Fruit fly (Drosophila melanogaster) whole organism, embryonic: Measurements from ENCODE around the gene Sptz.
A peak's percentile ranks its signal among the peaks of the same experiment; 100 is the strongest.

Experiments used
- Abd-B ChIP-seq: fragments of 200-800 bp; sonication (Bioruptor generic); optimal IDR thresholded peaks from 2 replicates; lab custom pipeline; 2018; ENCODE audit warnings: missing biosample characterization, mild to moderate bottlenecking, missing genetic modification characterization, moderate library complexity
- Aef1 ChIP-seq: fragments of 200-800 bp; sonication (Bioruptor generic); IDR thresholded peaks from 3 replicates; pipeline ENCODE4 v1.3.6; 2022; ENCODE audit warnings: missing biosample characterization, missing genetic modification characterization
- BtbVII ChIP-seq: fragments of 200-800 bp; sonication (Bioruptor generic); optimal IDR thresholded peaks from 3 replicates; lab custom pipeline; 2017; ENCODE audit warnings: missing biosample characterization, mild to moderate bottlenecking, missing genetic modification characterization
- CG10654 ChIP-seq: fragments of 200-800 bp; sonication (Bioruptor generic); optimal IDR thresholded peaks from 2 replicates; lab custom pipeline; 2016; ENCODE audit warnings: missing biosample characterization, missing genetic modification characterization
- CG10959 ChIP-seq: fragments of 200-800 bp; sonication (Bioruptor generic); IDR thresholded peaks from 2 replicates; pipeline ENCODE4 v1.3.6; 2022; ENCODE audit warnings: missing biosample characterization, missing genetic modification characterization
- CG11085 ChIP-seq: fragments of 200-800 bp; sonication (Bioruptor generic); IDR thresholded peaks from 2 replicates; pipeline ENCODE4 v1.3.6; 2022; ENCODE audit warnings: missing biosample characterization, missing genetic modification characterization
- CG12071 ChIP-seq: fragments of 200-800 bp; sonication (Bioruptor generic); optimal IDR thresholded peaks from 3 replicates; lab custom pipeline; 2018; ENCODE audit warnings: missing biosample characterization, mild to moderate bottlenecking, missing genetic modification characterization
- CG12769 ChIP-seq: fragments of 200-800 bp; sonication (Bioruptor generic); optimal IDR thresholded peaks from 2 replicates; lab custom pipeline; 2019; ENCODE audit warnings: missing biosample characterization, mild to moderate bottlenecking, missing genetic modification characterization, moderate library complexity
- CG14667 ChIP-seq: fragments of 200-800 bp; sonication (Bioruptor generic); IDR thresholded peaks from 2 replicates; pipeline ENCODE4 v1.3.6; 2022; ENCODE audit warnings: missing biosample characterization, missing genetic modification characterization
- CG15696 ChIP-seq: fragments of 200-800 bp; sonication (Bioruptor generic); optimal IDR thresholded peaks from 2 replicates; lab custom pipeline; 2019; ENCODE audit warnings: missing biosample characterization, mild to moderate bottlenecking, missing genetic modification characterization, moderate library complexity
- CG16813 ChIP-seq: fragments of 200-800 bp; sonication (Bioruptor generic); IDR thresholded peaks from 3 replicates; pipeline ENCODE4 v1.3.6; 2022; ENCODE audit warnings: missing biosample characterization, missing genetic modification characterization; ENCODE audit not compliant: partially characterized antibody
- CG17186 ChIP-seq: fragments of 200-800 bp; sonication (Bioruptor generic); optimal IDR thresholded peaks from 3 replicates; lab custom pipeline; 2017; ENCODE audit warnings: missing biosample characterization, missing genetic modification reagents, missing genetic modification characterization
- CG17359 ChIP-seq: fragments of 200-800 bp; sonication (Bioruptor generic); optimal IDR thresholded peaks from 3 replicates; lab custom pipeline; 2018; ENCODE audit warnings: missing biosample characterization, mild to moderate bottlenecking, missing genetic modification characterization, moderate library complexity
- CG1792 ChIP-seq: fragments of 200-800 bp; sonication (Bioruptor generic); optimal IDR thresholded peaks from 2 replicates; lab custom pipeline; 2016; ENCODE audit warnings: missing biosample characterization, missing genetic modification characterization
- CG18262 ChIP-seq: fragments of 200-800 bp; optimal IDR thresholded peaks from 3 replicates; lab custom pipeline; 2019; ENCODE audit warnings: missing biosample characterization, mild to moderate bottlenecking, missing genetic modification characterization, moderate library complexity
- CG18599 ChIP-seq: fragments of 200-800 bp; sonication (Bioruptor generic); optimal IDR thresholded peaks from 3 replicates; lab custom pipeline; 2017; ENCODE audit warnings: missing biosample characterization, missing genetic modification characterization, mild to moderate bottlenecking, moderate library complexity, missing genetic modification reagents
- CG5953 ChIP-seq: fragments of 200-800 bp; sonication (Bioruptor generic); IDR thresholded peaks from 2 replicates; pipeline ENCODE4 v1.3.6; 2022; ENCODE audit warnings: missing biosample characterization, missing genetic modification characterization
- CG6175 ChIP-seq: fragments of 200-800 bp; sonication (Bioruptor generic); IDR thresholded peaks from 3 replicates; pipeline ENCODE4 v1.3.6; 2022; ENCODE audit warnings: missing biosample characterization, missing genetic modification characterization
- CG6654 ChIP-seq: fragments of 200-800 bp; sonication (Bioruptor generic); optimal IDR thresholded peaks from 2 replicates; lab custom pipeline; 2017; ENCODE audit warnings: missing biosample characterization, mild to moderate bottlenecking, missing genetic modification characterization
- CG7271 ChIP-seq: fragments of 200-800 bp; sonication (Bioruptor generic); optimal IDR thresholded peaks from 2 replicates; lab custom pipeline; 2018; ENCODE audit warnings: missing biosample characterization, mild to moderate bottlenecking, missing genetic modification characterization, moderate library complexity
- CG7556 ChIP-seq: fragments of 200-800 bp; sonication (Bioruptor generic); optimal IDR thresholded peaks from 2 replicates; lab custom pipeline; 2017; ENCODE audit warnings: missing biosample characterization, mild to moderate bottlenecking, missing genetic modification characterization
- CG7928 ChIP-seq: fragments of 200-800 bp; sonication (Bioruptor generic); optimal IDR thresholded peaks from 2 replicates; lab custom pipeline; 2017; ENCODE audit warnings: missing biosample characterization, mild to moderate bottlenecking, missing genetic modification characterization
- CG8359 ChIP-seq: fragments of 200-800 bp; sonication (Bioruptor generic); optimal IDR thresholded peaks from 2 replicates; lab custom pipeline; 2017; ENCODE audit warnings: missing biosample characterization, mild to moderate bottlenecking, missing genetic modification characterization, borderline replicate concordance
- CG9817 ChIP-seq: fragments of 200-800 bp; sonication (Bioruptor generic); optimal IDR thresholded peaks from 2 replicates; lab custom pipeline; 2018; ENCODE audit warnings: missing biosample characterization, mild to moderate bottlenecking, missing genetic modification characterization, moderate library complexity
- CTCF ChIP-seq: fragments of 200-800 bp; sonication (Bioruptor generic); optimal IDR thresholded peaks from 2 replicates; lab custom pipeline; 2017; ENCODE audit warnings: missing biosample characterization, mild to moderate bottlenecking, missing genetic modification characterization, moderate library complexity
- Chrac-16 ChIP-seq: fragments of 200-800 bp; sonication (Bioruptor generic); optimal IDR thresholded peaks from 3 replicates; lab custom pipeline; 2016; ENCODE audit warnings: missing biosample characterization, missing genetic modification characterization
- Dad ChIP-seq: fragments of 200-800 bp; sonication (Bioruptor generic); optimal IDR thresholded peaks from 3 replicates; lab custom pipeline; 2016; ENCODE audit warnings: missing biosample characterization, missing genetic modification characterization
- Deaf1 ChIP-seq: fragments of 200-800 bp; optimal IDR thresholded peaks from 3 replicates; lab custom pipeline; 2019; ENCODE audit warnings: missing biosample characterization, mild to moderate bottlenecking, missing genetic modification characterization, moderate library complexity
- Fer3 ChIP-seq: fragments of 200-800 bp; sonication (Bioruptor generic); optimal IDR thresholded peaks from 2 replicates; lab custom pipeline; 2018; ENCODE audit warnings: missing biosample characterization, mild to moderate bottlenecking, missing genetic modification characterization, moderate library complexity
- GATAe ChIP-seq: fragments of 200-800 bp; sonication (Bioruptor generic); conservative IDR thresholded peaks from 2 replicates; pipeline ENCODE4 v1.3.6; 2022; ENCODE audit warnings: missing biosample characterization, missing genetic modification characterization
- Hr39 ChIP-seq: fragments of >200 bp; optimal IDR thresholded peaks from 2 replicates; lab custom pipeline; 2017
- Opbp ChIP-seq: fragments of 200-800 bp; sonication (Bioruptor generic); IDR thresholded peaks from 3 replicates; pipeline ENCODE4 v1.3.6; 2022; ENCODE audit warnings: missing biosample characterization, missing genetic modification characterization; ENCODE audit not compliant: partially characterized antibody
- Ravus ChIP-seq: fragments of 200-800 bp; sonication (Bioruptor generic); IDR thresholded peaks from 2 replicates; pipeline ENCODE4 v1.3.6; 2022; ENCODE audit warnings: missing biosample characterization, missing genetic modification characterization
- Six4 ChIP-seq: fragments of 200-800 bp; sonication (Bioruptor generic); optimal IDR thresholded peaks from 2 replicates; lab custom pipeline; 2016; ENCODE audit warnings: missing biosample characterization, missing genetic modification characterization
- Spps ChIP-seq: fragments of 200-800 bp; sonication (Bioruptor generic); optimal IDR thresholded peaks from 2 replicates; lab custom pipeline; 2018; ENCODE audit warnings: missing biosample characterization, mild to moderate bottlenecking, missing genetic modification characterization
- abd-A ChIP-seq: fragments of 200-800 bp; sonication (Bioruptor generic); optimal IDR thresholded peaks from 3 replicates; lab custom pipeline; 2019; ENCODE audit warnings: missing biosample characterization, mild to moderate bottlenecking, missing genetic modification characterization, moderate library complexity
- ato ChIP-seq: fragments of 200-800 bp; sonication (Bioruptor generic); IDR thresholded peaks from 2 replicates; pipeline ENCODE4 v1.3.6; 2022; ENCODE audit warnings: missing biosample characterization, missing genetic modification characterization; ENCODE audit not compliant: partially characterized antibody
- chinmo ChIP-seq: fragments of 200-800 bp; sonication (Bioruptor generic); IDR thresholded peaks from 4 replicates; pipeline ENCODE4 v1.3.6; 2022; ENCODE audit warnings: missing biosample characterization, missing genetic modification characterization; ENCODE audit not compliant: partially characterized antibody
- dmrt11E ChIP-seq: fragments of 200-800 bp; sonication (Bioruptor generic); optimal IDR thresholded peaks from 3 replicates; lab custom pipeline; 2018; ENCODE audit warnings: missing biosample characterization, mild to moderate bottlenecking, missing genetic modification characterization, moderate library complexity
- gcm2 ChIP-seq: fragments of 200-800 bp; sonication (Bioruptor generic); optimal IDR thresholded peaks from 2 replicates; lab custom pipeline; 2016; ENCODE audit warnings: missing biosample characterization, missing genetic modification characterization
- hkb ChIP-seq, 2 experiments: fragments of 200-800 bp in 1 of 2; fragments of >200 bp in 1 of 2; sonication (Bioruptor generic) in 1 of 2; IDR thresholded peaks in 1 of 2; optimal IDR thresholded peaks in 1 of 2; 2 replicates each; pipeline versions ENCODE4 v1.3.6 to Lab custom; 2017 to 2022; ENCODE audit warnings: missing biosample characterization in 1 of 2, missing genetic modification characterization in 1 of 2
- hth ChIP-seq: fragments of >200 bp; optimal IDR thresholded peaks from 2 replicates; lab custom pipeline; 2017; ENCODE audit warnings: inconsistent platforms
- lmd ChIP-seq: fragments of 200-800 bp; sonication (Bioruptor generic); IDR thresholded peaks from 2 replicates; pipeline ENCODE4 v1.3.6; 2022; ENCODE audit warnings: missing biosample characterization, missing genetic modification characterization
- nmo ChIP-seq: fragments of 200-800 bp; sonication (Bioruptor generic); optimal IDR thresholded peaks from 2 replicates; lab custom pipeline; 2018; ENCODE audit warnings: missing biosample characterization, mild to moderate bottlenecking, missing genetic modification characterization, moderate library complexity
- pzg ChIP-seq: fragments of 200-800 bp; sonication (Bioruptor generic); optimal IDR thresholded peaks from 3 replicates; lab custom pipeline; 2018; ENCODE audit warnings: missing biosample characterization, mild to moderate bottlenecking, missing genetic modification characterization, moderate library complexity
- rib ChIP-seq: fragments of 200-800 bp; sonication (Bioruptor generic); IDR thresholded peaks from 2 replicates; pipeline ENCODE4 v1.3.6; 2022; ENCODE audit warnings: missing biosample characterization, missing genetic modification characterization
- sug ChIP-seq: fragments of 200-800 bp; optimal IDR thresholded peaks from 2 replicates; lab custom pipeline; 2019; ENCODE audit warnings: missing biosample characterization, mild to moderate bottlenecking, missing genetic modification characterization, moderate library complexity
- toy ChIP-seq: fragments of 200-800 bp; sonication (Bioruptor generic); IDR thresholded peaks from 2 replicates; pipeline ENCODE4 v1.3.6; 2022; ENCODE audit warnings: missing biosample characterization, missing genetic modification characterization
- tup ChIP-seq: fragments of 200-800 bp; sonication (Bioruptor generic); optimal IDR thresholded peaks from 2 replicates; lab custom pipeline; 2016; ENCODE audit warnings: missing biosample characterization, mild to moderate bottlenecking, missing genetic modification characterization, moderate library complexity
- wek ChIP-seq: fragments of 200-800 bp; sonication (Bioruptor generic); optimal IDR thresholded peaks from 3 replicates; lab custom pipeline; 2018; ENCODE audit warnings: missing biosample characterization, mild to moderate bottlenecking, missing genetic modification characterization, moderate library complexity
- zfh1 ChIP-seq: fragments of 200-800 bp; sonication (Bioruptor generic); IDR thresholded peaks from 3 replicates; pipeline ENCODE4 v1.3.6; 2022; ENCODE audit warnings: missing biosample characterization, missing genetic modification characterization
- zfh2 ChIP-seq: fragments of 200-800 bp; sonication (Bioruptor generic); optimal IDR thresholded peaks from 2 replicates; lab custom pipeline; 2016; ENCODE audit warnings: missing biosample characterization, missing genetic modification characterization

Gene Sptz

dm6 chr3R:11437528-11437927, 15.6 kb downstream of the Sptz start, which contains the start of gene CG17230 (continued):
- TF ChIP-seq Chrac-16 (GFP tag; lab: Kevin White, UChicago), result no peak
- TF ChIP-seq CG10959 (GFP tag; lab: Robert Waterston, UW), result no peak
- TF ChIP-seq Deaf1 (tag; lab: Kevin White, UChicago), result no peak
- TF ChIP-seq pzg (GFP tag; lab: Kevin White, UChicago), result peak; percentile 41
- TF ChIP-seq CG18262 (tag; lab: Kevin White, UChicago), result no peak
- no peak for TF ChIP-seq CG5953 (GFP tag; lab: Robert Waterston, UW)
- no peak for TF ChIP-seq CG14667 (GFP tag; lab: Robert Waterston, UW)
- no peak for TF ChIP-seq zfh2 (GFP tag; lab: Kevin White, UChicago)
- TF ChIP-seq lmd, result no peak
- peak; percentile 88 for TF ChIP-seq CG16813 (GFP tag; lab: Robert Waterston, UW)
- TF ChIP-seq BtbVII (GFP tag; lab: Kevin White, UChicago), result no peak
- no peak for TF ChIP-seq hkb (optimal IDR thresholded peaks at IDR 0.05; lab: Kevin White, UChicago)
- no peak for TF ChIP-seq hkb (GFP tag; IDR thresholded peaks at IDR 0.05; lab: Robert Waterston, UW)
- no peak for TF ChIP-seq CG11085 (GFP tag; lab: Robert Waterston, UW)
- TF ChIP-seq wek, result no peak
- no peak for TF ChIP-seq CG6654 (GFP tag; lab: Kevin White, UChicago)
- no peak for TF ChIP-seq CG17186 (GFP tag; lab: Kevin White, UChicago)
- TF ChIP-seq dmrt11E (tag; lab: Kevin White, UChicago), result peak; percentile 18
- peak; percentile 75 for TF ChIP-seq CTCF
- no peak for TF ChIP-seq Abd-B (GFP tag; lab: Kevin White, UChicago)
- TF ChIP-seq gcm2 (GFP tag; lab: Kevin White, UChicago), result no peak
- TF ChIP-seq CG12071 (GFP tag; lab: Kevin White, UChicago), result no peak
- no peak for TF ChIP-seq Aef1
- TF ChIP-seq CG10654 (GFP tag; lab: Kevin White, UChicago), result no peak
- 0 out of 2 replicates have a peak, but pooled peaks have one; percentile 37 for TF ChIP-seq ato (GFP tag; lab: Robert Waterston, UW)
- no peak for TF ChIP-seq rib (GFP tag; lab: Robert Waterston, UW)
- no peak for TF ChIP-seq nmo (GFP tag; lab: Kevin White, UChicago)
- TF ChIP-seq CG7556 (GFP tag; lab: Kevin White, UChicago), result no peak
- TF ChIP-seq Ravus, result no peak
- no peak for TF ChIP-seq Dad
- TF ChIP-seq CG18599 (GFP tag; lab: Kevin White, UChicago), result no peak
- no peak for TF ChIP-seq Fer3 (tag; lab: Kevin White, UChicago)
- no peak for TF ChIP-seq CG15696 (tag; lab: Kevin White, UChicago)
- TF ChIP-seq GATAe (GFP tag; lab: Robert Waterston, UW), result no peak
- TF ChIP-seq zfh1 (GFP tag; lab: Robert Waterston, UW), result no peak
- no peak for TF ChIP-seq toy (GFP tag; lab: Robert Waterston, UW)
- TF ChIP-seq hth, result no peak
- TF ChIP-seq CG8359, result no peak
- TF ChIP-seq CG17359 (tag; lab: Kevin White, UChicago), result no peak
- TF ChIP-seq Opbp (GFP tag; lab: Robert Waterston, UW), result peak; percentile 75
- TF ChIP-seq tup, result no peak
- no peak for TF ChIP-seq CG7271 (tag; lab: Kevin White, UChicago)
- no peak for TF ChIP-seq CG1792 (GFP tag; lab: Kevin White, UChicago)
- no peak for TF ChIP-seq CG6175 (GFP tag; lab: Robert Waterston, UW)
- TF ChIP-seq Spps (tag; lab: Kevin White, UChicago), result no peak
- no peak for TF ChIP-seq CG7928 (GFP tag; lab: Kevin White, UChicago)
- TF ChIP-seq CG9817 (tag; lab: Kevin White, UChicago), result no peak
- no peak for TF ChIP-seq Six4 (GFP tag; lab: Kevin White, UChicago)
- no peak for TF ChIP-seq CG12769 (tag; lab: Kevin White, UChicago)
- peak; percentile 18 for TF ChIP-seq sug (tag; lab: Kevin White, UChicago)
- TF ChIP-seq chinmo, result peak; percentile 60; the same call in 1 of the 4 replicates
- no peak for TF ChIP-seq Hr39 (lab: Kevin White, UChicago)
- no peak for TF ChIP-seq abd-A
